Worm (Caenorhabditis elegans): ENCODE results near the gene T04C9.2.

Gene T04C9.2

ce11 chrIII:5992043-5992442 is 363 bp downstream of the T04C9.2 start:
- TF ChIP-seq ets-7 (tag; optimal IDR thresholded peaks at IDR 0.05) (no peak), hmg-4 (GFP tag; optimal IDR thresholded peaks at IDR 0.05) (no peak)

ce11 chrIII:5992913-5993312 is 1.2 kb downstream of the T04C9.2 start, which contains the start of gene T04C9.1:
Gene T04C9.1 (plus strand): TSS chrIII:5993213.
- no peak for TF ChIP-seq ceh-13 (GFP tag; optimal IDR thresholded peaks at IDR 0.05)
- TF ChIP-seq tbx-11 (GFP tag; IDR thresholded peaks at IDR 0.05) = no peak
- TF ChIP-seq B0310.2 (tag; optimal IDR thresholded peaks at IDR 0.05) = no peak
- no peak for TF ChIP-seq hnd-1 (tag; optimal IDR thresholded peaks at IDR 0.05)
- no peak for TF ChIP-seq tbx-37 (GFP tag; conservative IDR thresholded peaks at IDR 0.05)
- TF ChIP-seq pes-1 (GFP tag; IDR thresholded peaks at IDR 0.05) = no peak
- TF ChIP-seq scrt-1 (GFP tag; IDR thresholded peaks at IDR 0.05) = no peak
- no peak for TF ChIP-seq tra-4 (tag; optimal IDR thresholded peaks at IDR 0.05)
- TF ChIP-seq flt-1 (GFP tag; IDR thresholded peaks at IDR 0.05) = no peak
- TF ChIP-seq ama-1 (optimal IDR thresholded peaks at IDR 0.05) = no peak
- TF ChIP-seq ets-7 (tag; optimal IDR thresholded peaks at IDR 0.05) = no peak
- no peak for TF ChIP-seq F13C5.2 (tag; optimal IDR thresholded peaks at IDR 0.05)
- no peak for TF ChIP-seq hmbx-1 (tag; optimal IDR thresholded peaks at IDR 0.05)
- TF ChIP-seq sea-1 (GFP tag; conservative IDR thresholded peaks at IDR 0.05) = no peak
- TF ChIP-seq hmg-4 (GFP tag; optimal IDR thresholded peaks at IDR 0.05) = no peak
- TF ChIP-seq aly-1 (tag; optimal IDR thresholded peaks at IDR 0.05) = no peak
- no peak for TF ChIP-seq ceh-36 (tag; optimal IDR thresholded peaks at IDR 0.05)

- TF ChIP-seq aly-1 (tag; optimal IDR thresholded peaks at IDR 0.05) (no peak), flt-1 (GFP tag; IDR thresholded peaks at IDR 0.05) (no peak), F13C5.2 (tag; optimal IDR thresholded peaks at IDR 0.05) (no peak), scrt-1 (GFP tag; IDR thresholded peaks at IDR 0.05) (no peak), pes-1 (GFP tag; IDR thresholded peaks at IDR 0.05) (no peak), sea-1 (GFP tag; conservative IDR thresholded peaks at IDR 0.05) (no peak), tra-4 (tag; optimal IDR thresholded peaks at IDR 0.05) (no peak), hnd-1 (tag; optimal IDR thresholded peaks at IDR 0.05) (no peak), ets-7 (tag; optimal IDR thresholded peaks at IDR 0.05) (no peak), tbx-37 (GFP tag; conservative IDR thresholded peaks at IDR 0.05) (no peak), hmg-4 (GFP tag; optimal IDR thresholded peaks at IDR 0.05) (no peak), B0310.2 (tag; optimal IDR thresholded peaks at IDR 0.05) (no peak), ceh-13 (GFP tag; optimal IDR thresholded peaks at IDR 0.05) (no peak), ama-1 (optimal IDR thresholded peaks at IDR 0.05) (no peak), ceh-36 (tag; optimal IDR thresholded peaks at IDR 0.05) (no peak), hmbx-1 (tag; optimal IDR thresholded peaks at IDR 0.05) (no peak), tbx-11 (GFP tag; IDR thresholded peaks at IDR 0.05) (no peak)
These were observed 7.0 kb downstream of the T04C9.2 start for ce11 chrIII:5998640-5999039.

ce11 chrIII:5999629-6000028 is 7.9 kb downstream of the T04C9.2 start:
- TF ChIP-seq ceh-13 (GFP tag; optimal IDR thresholded peaks at IDR 0.05) = no peak
- TF ChIP-seq ceh-36 (tag; optimal IDR thresholded peaks at IDR 0.05) = no peak
- TF ChIP-seq hmbx-1 (tag; optimal IDR thresholded peaks at IDR 0.05) = no peak
- TF ChIP-seq hmg-4 (GFP tag; optimal IDR thresholded peaks at IDR 0.05) = no peak
- TF ChIP-seq ama-1 (optimal IDR thresholded peaks at IDR 0.05) = no peak
- no peak for TF ChIP-seq tbx-11 (GFP tag; IDR thresholded peaks at IDR 0.05)
- no peak for TF ChIP-seq sea-1 (GFP tag; conservative IDR thresholded peaks at IDR 0.05)
- TF ChIP-seq pes-1 (GFP tag; IDR thresholded peaks at IDR 0.05) = no peak

- TF ChIP-seq ceh-36 (tag; optimal IDR thresholded peaks at IDR 0.05) = no peak
- TF ChIP-seq sea-1 (GFP tag; conservative IDR thresholded peaks at IDR 0.05) = no peak
- TF ChIP-seq tbx-11 (GFP tag; IDR thresholded peaks at IDR 0.05) = no peak
- TF ChIP-seq hmg-4 (GFP tag; optimal IDR thresholded peaks at IDR 0.05) = no peak
- no peak for TF ChIP-seq pes-1 (GFP tag; IDR thresholded peaks at IDR 0.05)
- no peak for TF ChIP-seq ama-1 (optimal IDR thresholded peaks at IDR 0.05)
- no peak for TF ChIP-seq scrt-1 (GFP tag; IDR thresholded peaks at IDR 0.05)
- no peak for TF ChIP-seq hnd-1 (tag; optimal IDR thresholded peaks at IDR 0.05)
- no peak for TF ChIP-seq tbx-37 (GFP tag; conservative IDR thresholded peaks at IDR 0.05)
These were observed 10.3 kb downstream of the T04C9.2 start for ce11 chrIII:6002024-6002423.

- TF ChIP-seq pes-1 (GFP tag; IDR thresholded peaks at IDR 0.05) = no peak
- TF ChIP-seq ama-1 (optimal IDR thresholded peaks at IDR 0.05) = no peak
These were observed 14.8 kb downstream of the T04C9.2 start for ce11 chrIII:6006453-6006852.

ce11 chrIII:6008989-6009610 is 17.4 kb downstream of the T04C9.2 start, which contains the start of the genes gcna-1 and eftu-2:
Gene gcna-1 (minus strand): TSS chrIII:6009084.
Gene eftu-2 (plus strand): TSS chrIII:6009560.
- TF ChIP-seq ets-7 (tag; optimal IDR thresholded peaks at IDR 0.05) = no peak
- no peak for TF ChIP-seq ceh-36 (tag; optimal IDR thresholded peaks at IDR 0.05)
- TF ChIP-seq B0310.2 (tag; optimal IDR thresholded peaks at IDR 0.05) = no peak
- no peak for TF ChIP-seq hmbx-1 (tag; optimal IDR thresholded peaks at IDR 0.05)
- no peak for TF ChIP-seq tbx-11 (GFP tag; IDR thresholded peaks at IDR 0.05)
- no peak for TF ChIP-seq tra-4 (tag; optimal IDR thresholded peaks at IDR 0.05)
- no peak for TF ChIP-seq pes-1 (GFP tag; IDR thresholded peaks at IDR 0.05)
- TF ChIP-seq scrt-1 (GFP tag; IDR thresholded peaks at IDR 0.05) = no peak
- TF ChIP-seq sea-1 (GFP tag; conservative IDR thresholded peaks at IDR 0.05) = no peak
- TF ChIP-seq hnd-1 (tag; optimal IDR thresholded peaks at IDR 0.05) = no peak
- no peak for TF ChIP-seq tbx-37 (GFP tag; conservative IDR thresholded peaks at IDR 0.05)
- TF ChIP-seq ama-1 (optimal IDR thresholded peaks at IDR 0.05) = no peak
- no peak for TF ChIP-seq aly-1 (tag; optimal IDR thresholded peaks at IDR 0.05)
- no peak for TF ChIP-seq ceh-13 (GFP tag; optimal IDR thresholded peaks at IDR 0.05)
- no peak for TF ChIP-seq flt-1 (GFP tag; IDR thresholded peaks at IDR 0.05)
- no peak for TF ChIP-seq F13C5.2 (tag; optimal IDR thresholded peaks at IDR 0.05)
- no peak for TF ChIP-seq hmg-4 (GFP tag; optimal IDR thresholded peaks at IDR 0.05)

- no peak for TF ChIP-seq hmbx-1 (tag; optimal IDR thresholded peaks at IDR 0.05)
These were observed 19.6 kb downstream of the T04C9.2 start for ce11 chrIII:6011310-6011709.
